Fruit fly (Drosophila melanogaster): ENCODE results near the gene CG6999.

CG6999 gene

dm6 chrX:9080962-9081361, 7.2 kb upstream of the CG6999 start, which contains the start of the genes CG7246 and HP1b (continued):
- TF ChIP-seq tap (tag; optimal IDR thresholded peaks at IDR 0.05) (peak; percentile 25), pfk (GFP tag; optimal IDR thresholded peaks at IDR 0.05) (no peak), CG3838 (GFP tag; optimal IDR thresholded peaks at IDR 0.05) (no peak), CG17328 (GFP tag; IDR thresholded peaks at IDR 0.05) (peak; percentile 57; the same call in 1 of the 2 replicates), CG7745 (tag; optimal IDR thresholded peaks at IDR 0.05) (no peak), CG11695 (GFP tag; IDR thresholded peaks at IDR 0.05) (peak; percentile 53; the same call in 1 of the 3 replicates), CG3281 (GFP tag; optimal IDR thresholded peaks at IDR 0.05) (peak; percentile 63), CG13894 (tag; optimal IDR thresholded peaks at IDR 0.05) (peak; percentile 59), D19A (tag; optimal IDR thresholded peaks at IDR 0.05) (peak; percentile 59), C15 (GFP tag; IDR thresholded peaks at IDR 0.05) (peak; percentile 76; the same call in 2 of the 3 replicates), CG1024 (GFP tag; IDR thresholded peaks at IDR 0.05) (peak; percentile 35; the same call in 1 of the 2 replicates), Xbp1 (GFP tag; optimal IDR thresholded peaks at IDR 0.05) (peak; percentile 78), sr (GFP tag; IDR thresholded peaks at IDR 0.05) (no peak), CG3065 (GFP tag; optimal IDR thresholded peaks at IDR 0.05) (no peak), CG15269 (tag; optimal IDR thresholded peaks at IDR 0.05) (peak; percentile 69), row (GFP tag; IDR thresholded peaks at IDR 0.05) (peak; percentile 86), pho (GFP tag; optimal IDR thresholded peaks at IDR 0.05) (peak; percentile 46), CG11247 (GFP tag; IDR thresholded peaks at IDR 0.05) (peak; percentile 71), cato (GFP tag; optimal IDR thresholded peaks at IDR 0.05; ENCODE audit: borderline replicate concordance) (peak; percentile 43), CG3163 (GFP tag; optimal IDR thresholded peaks at IDR 0.05) (no peak), mld (GFP tag; IDR thresholded peaks at IDR 0.05; ENCODE audit: partially characterized antibody) (no peak), lola (GFP tag; optimal IDR thresholded peaks at IDR 0.05) (peak in 1 of 3 experiments; percentile 56), Oaz (GFP tag; IDR thresholded peaks at IDR 0.05) (peak; percentile 8; the same call in 1 of the 2 replicates), gsb-n (tag; optimal IDR thresholded peaks at IDR 0.05) (peak; percentile 42), CG6175 (GFP tag; IDR thresholded peaks at IDR 0.05) (0 out of 3 replicates have a peak, but pooled peaks have one; percentile 16), CG2120 (GFP tag; optimal IDR thresholded peaks at IDR 0.05) (peak; percentile 81), MESR4 (GFP tag; optimal IDR thresholded peaks at IDR 0.05) (peak; percentile 25), CG10979 (tag; optimal IDR thresholded peaks at IDR 0.05) (peak; percentile 49), tll (GFP tag; optimal IDR thresholded peaks at IDR 0.05) (no peak), Scr (GFP tag; IDR thresholded peaks at IDR 0.05; ENCODE audit: partially characterized antibody) (peak; percentile 86), wdn (GFP tag; IDR thresholded peaks at IDR 0.05) (peak; percentile 44; the same call in 1 of the 2 replicates), CG10366 (GFP tag; IDR thresholded peaks at IDR 0.05) (peak; percentile 68), vvl (GFP tag; IDR thresholded peaks at IDR 0.05) (peak; percentile 80), Rx (GFP tag; IDR thresholded peaks at IDR 0.05) (peak; percentile 45), tx (GFP tag; optimal IDR thresholded peaks at IDR 0.05) (no peak), CHES-1-like (GFP tag; optimal IDR thresholded peaks at IDR 0.05) (peak; percentile 66), bowl (GFP tag; IDR thresholded peaks at IDR 0.05) (0 out of 2 replicates have a peak, but pooled peaks have one; percentile 50), CG1529 (GFP tag; optimal IDR thresholded peaks at IDR 0.05) (peak; percentile 37), BEAF-32 (GFP tag; optimal IDR thresholded peaks at IDR 0.05) (peak; percentile 73), CkIIα-i1 (GFP tag; IDR thresholded peaks at IDR 0.05) (no peak), HHEX (GFP tag; optimal IDR thresholded peaks at IDR 0.05) (peak; percentile 57), CG17186 (GFP tag; optimal IDR thresholded peaks at IDR 0.05) (peak; percentile 47), CG12942 (GFP tag; optimal IDR thresholded peaks at IDR 0.05) (peak; percentile 56), CG30431 (GFP tag; optimal IDR thresholded peaks at IDR 0.05) (peak; percentile 10), fd96Cb (tag; optimal IDR thresholded peaks at IDR 0.05) (peak; percentile 52), Antp (GFP tag; optimal IDR thresholded peaks at IDR 0.05) (peak; percentile 51), zfh1 (GFP tag; IDR thresholded peaks at IDR 0.05) (peak; percentile 77), her (GFP tag; optimal IDR thresholded peaks at IDR 0.05) (no peak), al (GFP tag; IDR thresholded peaks at IDR 0.05) (peak; percentile 51), CG2202 (tag; optimal IDR thresholded peaks at IDR 0.05) (peak; percentile 32)

Measured in whole organism, embryonic.